Worm (Caenorhabditis elegans): ENCODE results near the gene nspc-4.
"Not testable (repeated sequence)": the region's sequence is repeated elsewhere in the genome, so short reads cannot be mapped to it uniquely, and the experiment has no call there.

nspc-4 gene

DNA sequence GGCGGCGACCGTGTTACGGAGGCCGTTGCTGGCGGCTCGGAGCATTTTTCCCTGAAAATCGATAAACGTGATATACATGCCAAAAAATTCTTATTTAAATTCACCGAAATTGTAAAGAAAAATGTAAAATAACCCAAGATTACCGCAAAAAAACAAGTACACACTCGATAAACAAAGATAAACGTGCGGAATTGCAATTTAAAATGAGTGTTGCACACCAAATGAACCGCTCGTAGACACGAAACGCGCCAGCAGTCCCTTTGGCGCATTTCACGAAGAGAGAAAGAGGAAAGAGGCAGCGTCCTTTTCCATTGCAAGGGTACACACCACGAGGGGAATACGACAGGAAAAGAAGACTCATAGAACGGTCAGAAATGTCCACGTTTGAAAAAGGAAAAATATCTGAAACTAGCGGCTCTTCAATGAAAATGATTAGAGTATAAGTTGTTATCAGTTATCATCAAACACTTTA, 7.8 kb upstream of the nspc-4 start, which contains the start of gene sdha-1 (continued):
- no peak for TF ChIP-seq pax-1 (tag; optimal IDR thresholded peaks at IDR 0.05)
- TF ChIP-seq T23F11.4 (GFP tag; optimal IDR thresholded peaks at IDR 0.05) = no peak
- peak; percentile 38 for TF ChIP-seq elt-2 (tag; optimal IDR thresholded peaks at IDR 0.05)

DNA sequence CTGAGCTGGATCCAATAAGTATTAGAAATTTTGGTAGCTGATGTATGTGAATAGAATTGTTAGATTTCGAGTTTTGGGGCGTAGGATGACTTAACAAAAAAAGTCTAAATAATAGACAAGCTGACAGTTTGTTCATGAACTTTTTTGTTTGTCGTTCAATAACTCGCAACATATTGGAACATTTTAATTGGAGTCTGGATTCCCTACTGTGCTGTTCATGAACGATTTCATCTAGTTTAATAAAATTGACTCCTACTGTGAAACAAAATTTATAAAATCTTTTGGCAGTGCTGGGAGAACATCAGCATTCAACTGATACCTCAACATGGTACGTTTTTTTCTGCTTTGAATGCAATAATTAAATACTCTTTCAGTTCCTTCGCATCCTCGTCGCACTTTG, 3.4 kb upstream of the nspc-4 start, which contains the start of gene nspc-7:
Gene nspc-7, plus strand, starts transcription at position 301 of the 400 bp plus-strand sequence.
- TF ChIP-seq che-1, hlh-15, syd-9 (tag; optimal IDR thresholded peaks at IDR 0.05): not testable (repeated sequence)

DNA sequence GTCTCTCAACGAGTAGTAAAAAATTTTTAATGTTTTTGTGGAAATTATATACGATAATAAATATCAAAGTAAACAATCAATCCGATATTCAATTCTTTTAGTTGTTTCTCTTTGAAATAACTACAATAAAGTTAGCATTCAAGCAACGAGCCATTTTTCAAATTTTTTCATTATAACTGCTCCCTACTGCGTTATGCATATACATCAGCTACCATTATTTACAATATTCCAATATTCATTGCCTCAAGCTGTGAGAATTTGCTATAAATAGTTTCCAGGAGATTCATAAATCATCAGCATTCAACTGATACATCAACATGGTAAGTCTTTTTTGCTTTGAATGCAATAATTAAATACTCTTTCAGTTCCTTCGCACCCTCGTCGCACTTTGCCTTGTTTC, 1.4 kb downstream of the nspc-4 start, which contains the start of gene nspc-3:
Gene nspc-3, plus strand, starts transcription at position 301 of the 400 bp plus-strand sequence.
- TF ChIP-seq che-1 (tag; optimal IDR thresholded peaks at IDR 0.05) = no peak
- no peak for TF ChIP-seq ttx-3 (tag; optimal IDR thresholded peaks at IDR 0.05)
- no peak for TF ChIP-seq unc-3 (GFP tag; conservative IDR thresholded peaks at IDR 0.05)
- TF ChIP-seq unc-3 (tag; optimal IDR thresholded peaks at IDR 0.05) = no peak
- no peak for TF ChIP-seq ceh-45 (GFP tag; IDR thresholded peaks at IDR 0.05)
- no peak for TF ChIP-seq unc-86 (tag; optimal IDR thresholded peaks at IDR 0.05)
- no peak for TF ChIP-seq tbx-7 (tag; optimal IDR thresholded peaks at IDR 0.05)
- TF ChIP-seq ceh-6 (GFP tag; optimal IDR thresholded peaks at IDR 0.05) = no peak
- TF ChIP-seq sox-4 (tag; optimal IDR thresholded peaks at IDR 0.05) = no peak
- no peak for TF ChIP-seq syd-9 (tag; optimal IDR thresholded peaks at IDR 0.05)

DNA sequence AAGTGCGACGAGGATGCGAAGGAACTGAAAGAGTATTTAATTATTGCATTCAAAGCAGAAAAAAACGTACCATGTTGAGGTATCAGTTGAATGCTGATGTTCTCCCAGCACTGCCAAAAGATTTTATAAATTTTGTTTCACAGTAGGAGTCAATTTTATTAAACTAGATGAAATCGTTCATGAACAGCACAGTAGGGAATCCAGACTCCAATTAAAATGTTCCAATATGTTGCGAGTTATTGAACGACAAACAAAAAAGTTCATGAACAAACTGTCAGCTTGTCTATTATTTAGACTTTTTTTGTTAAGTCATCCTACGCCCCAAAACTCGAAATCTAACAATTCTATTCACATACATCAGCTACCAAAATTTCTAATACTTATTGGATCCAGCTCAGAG, 3.2 kb downstream of the nspc-4 start, which contains the start of gene nspc-1:
Gene nspc-1, minus strand, starts transcription at position 101 of the 400 bp plus-strand sequence.
- TF ChIP-seq tbx-7, ceh-34, sox-4 (tag; optimal IDR thresholded peaks at IDR 0.05): not testable (repeated sequence)

DNA sequence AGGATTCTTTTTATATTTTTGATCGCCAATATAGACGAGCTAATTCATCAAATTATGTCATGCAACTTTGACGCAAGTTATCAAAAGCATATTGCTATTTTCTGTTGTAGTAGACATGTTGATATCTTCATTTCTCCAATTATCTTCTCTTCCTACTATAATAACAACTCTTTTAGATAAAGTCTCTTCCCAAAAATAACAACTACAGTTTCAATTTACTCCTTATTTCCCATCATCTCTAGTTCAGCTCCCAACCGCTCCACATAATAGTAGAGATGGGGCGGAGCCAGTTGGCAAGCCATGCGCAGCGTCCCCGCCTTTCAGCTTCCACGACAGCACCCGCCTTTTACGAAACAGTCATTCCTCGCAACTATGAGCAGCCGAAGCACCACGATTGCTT, 10.2 kb downstream of the nspc-4 start, which contains the start of gene flp-5:
Gene flp-5, plus strand, starts transcription at position 301 of the 400 bp plus-strand sequence.
- TF ChIP-seq ahr-1 (tag; optimal IDR thresholded peaks at IDR 0.05) (no peak), ceh-18 (tag; optimal IDR thresholded peaks at IDR 0.05) (no peak), fax-1 (tag; optimal IDR thresholded peaks at IDR 0.05) (no peak), fkh-10 (GFP tag; optimal IDR thresholded peaks at IDR 0.05) (no peak), ceh-30 (tag; optimal IDR thresholded peaks at IDR 0.05) (no peak), nfya-1 (tag; optimal IDR thresholded peaks at IDR 0.05) (no peak), eyg-1 (tag; optimal IDR thresholded peaks at IDR 0.05) (no peak), elt-4 (tag; optimal IDR thresholded peaks at IDR 0.05) (no peak), pqm-1 (tag; optimal IDR thresholded peaks at IDR 0.05) (no peak), ceh-14 (tag; optimal IDR thresholded peaks at IDR 0.05) (no peak), sox-4 (tag; optimal IDR thresholded peaks at IDR 0.05) (no peak), ets-4 (tag; optimal IDR thresholded peaks at IDR 0.05) (no peak), npax-4 (tag; optimal IDR thresholded peaks at IDR 0.05) (no peak), unc-42 (tag; optimal IDR thresholded peaks at IDR 0.05) (no peak), lim-6 (tag; optimal IDR thresholded peaks at IDR 0.05) (no peak), nhr-232 (tag; optimal IDR thresholded peaks at IDR 0.05) (no peak), hlh-30 (tag; optimal IDR thresholded peaks at IDR 0.05; ENCODE audit: insufficient read depth) (no peak), ceh-34 (tag; optimal IDR thresholded peaks at IDR 0.05) (no peak), tbx-2 (tag; optimal IDR thresholded peaks at IDR 0.05) (no peak)

DNA sequence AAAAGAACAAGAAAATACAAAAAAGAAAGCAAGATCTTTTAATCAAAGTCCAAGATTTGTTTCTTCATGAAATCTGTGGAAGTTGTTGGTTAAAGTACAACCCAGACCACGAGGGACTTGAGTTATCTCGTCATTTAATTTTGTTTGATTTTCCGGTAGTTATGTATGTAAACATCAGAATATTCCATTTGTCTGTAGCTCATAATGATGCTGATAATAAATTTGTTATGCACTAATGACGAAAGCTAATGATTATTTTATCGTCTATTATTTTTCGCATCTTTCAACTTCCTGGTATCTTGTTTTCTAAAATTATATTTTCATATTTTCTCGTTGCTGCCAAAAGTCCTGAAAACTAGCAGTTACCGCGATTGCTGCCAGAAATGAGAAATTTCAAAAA, 15.2 kb downstream of the nspc-4 start:
- TF ChIP-seq sox-2 (GFP tag; IDR thresholded peaks at IDR 0.05) = no peak
- no peak for TF ChIP-seq ceh-22 (tag; optimal IDR thresholded peaks at IDR 0.05)
- no peak for TF ChIP-seq madf-2 (tag; optimal IDR thresholded peaks at IDR 0.05)
- TF ChIP-seq lin-11 (tag; optimal IDR thresholded peaks at IDR 0.05) = no peak
- TF ChIP-seq ceh-34 (tag; optimal IDR thresholded peaks at IDR 0.05) = no peak
- TF ChIP-seq T23F11.4 (GFP tag; optimal IDR thresholded peaks at IDR 0.05) = no peak
- no peak for TF ChIP-seq K09A11.1 (tag; optimal IDR thresholded peaks at IDR 0.05; ENCODE audit: insufficient read depth)

Measured in whole organism, late embryonic.